Worm (Caenorhabditis elegans) whole organism, L2 larva: ENCODE results near the gene F07E5.7.

Source experiments
- alr-1 ChIP-seq: fragments of 150-350 bp; optimal IDR thresholded peaks from 2 replicates; lab custom pipeline; 2014; ENCODE audit warnings: missing biosample characterization, missing genetic modification characterization
- aly-2 ChIP-seq: fragments of 150-350 bp; optimal IDR thresholded peaks from 2 replicates; lab custom pipeline; 2014; ENCODE audit warnings: missing biosample characterization, missing genetic modification characterization
- ama-1 ChIP-seq: fragments of 150-350 bp; optimal IDR thresholded peaks from 2 replicates; lab custom pipeline; 2018; ENCODE audit warnings: inconsistent platforms
- egl-27 ChIP-seq: sonication (generic microtip); optimal IDR thresholded peaks from 3 replicates; lab custom pipeline; 2017; ENCODE audit warnings: missing biosample characterization, missing genetic modification reagents, missing genetic modification characterization
- elt-3 ChIP-seq: sonication (generic microtip); optimal IDR thresholded peaks from 2 replicates; lab custom pipeline; 2017; ENCODE audit warnings: missing biosample characterization, missing genetic modification characterization
- lsy-2 ChIP-seq, 2 experiments: fragments of 150-350 bp in 1 of 2; sonication (generic microtip) in 1 of 2; optimal IDR thresholded peaks; 2 replicates each; lab custom pipeline; 2014 to 2017; ENCODE audit warnings: missing biosample characterization in 2 of 2, missing genetic modification characterization in 2 of 2
- nhr-237 ChIP-seq: fragments of 150-350 bp; optimal IDR thresholded peaks from 2 replicates; lab custom pipeline; 2014; ENCODE audit warnings: missing biosample characterization, missing genetic modification characterization
- nhr-25 ChIP-seq: fragments of 150-350 bp; sonication (generic microtip); optimal IDR thresholded peaks from 3 replicates; lab custom pipeline; 2014; ENCODE audit warnings: missing biosample characterization, missing genetic modification characterization
- snpc-4 ChIP-seq: fragments of 150-350 bp; optimal IDR thresholded peaks from 2 replicates; lab custom pipeline; 2014; ENCODE audit warnings: missing biosample characterization, missing genetic modification characterization
- unc-62 ChIP-seq: fragments of 150-350 bp; optimal IDR thresholded peaks from 2 replicates; lab custom pipeline; 2014; ENCODE audit warnings: missing biosample characterization, missing genetic modification reagents, missing genetic modification characterization
- ztf-11 ChIP-seq: sonication (generic microtip); optimal IDR thresholded peaks from 2 replicates; lab custom pipeline; 2017; ENCODE audit warnings: missing biosample characterization, missing genetic modification characterization

ce11 chrII:2028712-2029111, 42.6 kb downstream of the F07E5.7 start, which contains the start of gene bath-1:
- TF ChIP-seq snpc-4 (tag; lab: Kevin White, UChicago): no peak
- no peak for TF ChIP-seq aly-2 (tag; lab: Kevin White, UChicago)
- TF ChIP-seq alr-1 (tag; lab: Kevin White, UChicago): no peak
- TF ChIP-seq ama-1 (lab: Kevin White, UChicago): no peak
- no peak for TF ChIP-seq ztf-11 (tag; lab: Kevin White, UChicago)
- no peak for TF ChIP-seq unc-62 (GFP tag; lab: Kevin White, UChicago)
- no peak for TF ChIP-seq nhr-237
- no peak for TF ChIP-seq nhr-25 (tag; lab: Kevin White, UChicago)
- TF ChIP-seq egl-27 (tag; lab: Kevin White, UChicago): no peak
- TF ChIP-seq elt-3: no peak
- no peak for TF ChIP-seq lsy-2 (tag; optimal IDR thresholded peaks at IDR 0.05; lab: Kevin White, UChicago)
